Fruit fly (Drosophila melanogaster): ENCODE measurements around the gene CG33986.

dm6 chr3L:15523806-15524346, 1.2 kb downstream of the CG33986 start, which contains the start of gene CG7945:
- TF ChIP-seq CG32264 (GFP tag; optimal IDR thresholded peaks at IDR 0.05) (no peak), woc (GFP tag; optimal IDR thresholded peaks at IDR 0.05) (no peak), dl (GFP tag; optimal IDR thresholded peaks at IDR 0.05; ENCODE audit: insufficient read depth in 1 of 2, partially characterized antibody in 2 of 2) (no peak), lola (GFP tag; optimal IDR thresholded peaks at IDR 0.05) (no peak), br (GFP tag; optimal IDR thresholded peaks at IDR 0.05) (no peak), dsf (GFP tag; optimal IDR thresholded peaks at IDR 0.05; ENCODE audit: borderline replicate concordance) (no peak), fru (GFP tag; optimal IDR thresholded peaks at IDR 0.05) (no peak), Vsx2 (GFP tag; optimal IDR thresholded peaks at IDR 0.05; ENCODE audit: partially characterized antibody) (no peak), usp (GFP tag; optimal IDR thresholded peaks at IDR 0.05) (no peak), brk (GFP tag; optimal IDR thresholded peaks at IDR 0.05) (no peak), pan (optimal IDR thresholded peaks at IDR 0.05) (no peak), h (GFP tag; optimal IDR thresholded peaks at IDR 0.05) (no peak)
